Worm (Caenorhabditis elegans) whole organism, young adult: ENCODE results near the gene sri-78.

Source experiments
- C06A6.2 ChIP-seq: fragments of 200-800 bp; sonication (Bioruptor generic); conservative IDR thresholded peaks from 2 replicates; pipeline ENCODE4 v1.3.6; 2022; ENCODE audit warnings: missing genetic modification characterization, missing compliant biosample characterization
- F37B4.10 ChIP-seq: fragments of 200-800 bp; sonication (Bioruptor generic); IDR thresholded peaks from 2 replicates; pipeline ENCODE4 v1.3.6; 2022; ENCODE audit warnings: missing genetic modification characterization, missing compliant biosample characterization
- ama-1 ChIP-seq, 3 experiments: fragments of 150-350 bp in 1 of 3; sonication (generic microtip) in 2 of 3; optimal IDR thresholded peaks; 2 replicates each; lab custom pipeline; 2014 to 2018; ENCODE audit warnings: missing biosample characterization in 2 of 3, missing genetic modification characterization in 2 of 3, missing genetic modification reagents in 2 of 3
- ceh-79 ChIP-seq: sonication (generic microtip); optimal IDR thresholded peaks from 2 replicates; lab custom pipeline; 2017; ENCODE audit warnings: mild to moderate bottlenecking, missing genetic modification characterization, missing compliant biosample characterization
- nhr-90 ChIP-seq: sonication (generic microtip); optimal IDR thresholded peaks from 2 replicates; lab custom pipeline; 2016; ENCODE audit warnings: missing genotype, mild to moderate bottlenecking, missing genetic modification characterization, missing compliant biosample characterization
- rpc-1 ChIP-seq, 2 experiments: fragments of 150-350 bp in 1 of 2; sonication (generic microtip) in 1 of 2; optimal IDR thresholded peaks; 2 replicates each; lab custom pipeline; 2014 to 2018; ENCODE audit warnings: missing biosample characterization in 1 of 2, missing genetic modification characterization in 1 of 2, missing genetic modification reagents in 1 of 2, missing genotype in 1 of 2
- snpc-4 ChIP-seq, 5 experiments: fragments of 150-350 bp in 1 of 5; sonication (generic microtip) in 4 of 5; optimal IDR thresholded peaks; 2 replicates each; lab custom pipeline; 2014 to 2018; ENCODE audit warnings: missing genetic modification characterization in 5 of 5, missing biosample characterization in 3 of 5, antibody characterized with exemption in 2 of 5, mild to moderate bottlenecking in 2 of 5, missing compliant biosample characterization in 2 of 5, missing genotype in 2 of 5, moderate library complexity in 2 of 5, missing genetic modification reagents in 1 of 5
- tlf-1 ChIP-seq: fragments of 200-800 bp; sonication (Bioruptor generic); optimal IDR thresholded peaks from 2 replicates; lab custom pipeline; 2018; ENCODE audit warnings: mild to moderate bottlenecking, missing genetic modification characterization, missing compliant biosample characterization
- unc-62 ChIP-seq: fragments of 150-350 bp; optimal IDR thresholded peaks from 2 replicates; lab custom pipeline; 2014; ENCODE audit warnings: missing biosample characterization, missing genetic modification reagents, missing genetic modification characterization
- ztf-18 ChIP-seq: sonication (generic microtip); optimal IDR thresholded peaks from 2 replicates; lab custom pipeline; 2016; ENCODE audit warnings: missing genotype, mild to moderate bottlenecking, missing genetic modification characterization, missing compliant biosample characterization

DNA sequence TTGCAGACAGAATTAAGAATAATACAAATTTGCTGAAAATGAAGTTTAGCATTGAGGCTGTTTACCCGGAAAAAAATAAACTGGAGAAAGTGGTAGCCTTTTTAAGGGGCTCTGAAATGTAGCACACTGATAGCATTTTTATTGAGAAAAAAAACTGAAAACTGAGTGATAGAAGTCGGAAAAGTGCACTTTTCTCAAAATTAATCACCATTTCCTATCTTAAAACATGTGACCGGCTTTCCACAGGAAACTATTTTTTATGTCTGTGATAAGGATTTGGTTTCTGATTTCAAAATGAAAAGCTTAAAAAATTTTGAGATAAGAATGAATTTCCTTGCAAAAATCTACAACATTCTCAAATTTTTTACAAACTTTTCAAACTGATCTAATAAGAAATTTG lies 35.8 kb downstream of the sri-78 start, which contains the start of gene ZC239.22:
- TF ChIP-seq snpc-4 (GFP tag; optimal IDR thresholded peaks at IDR 0.05; lab: Kevin White, UChicago), result no peak
- no peak for TF ChIP-seq snpc-4 (tag; optimal IDR thresholded peaks at IDR 0.05; lab: Kevin White, UChicago)
- no peak for TF ChIP-seq ceh-79 (tag; lab: Kevin White, UChicago)
- no peak for TF ChIP-seq rpc-1 (optimal IDR thresholded peaks at IDR 0.05; lab: Kevin White, UChicago)
- no peak for TF ChIP-seq rpc-1 (tag; optimal IDR thresholded peaks at IDR 0.05; lab: Kevin White, UChicago)
- no peak for TF ChIP-seq unc-62 (GFP tag; lab: Kevin White, UChicago)
- TF ChIP-seq nhr-90 (tag; lab: Kevin White, UChicago), result no peak
- TF ChIP-seq ama-1 (optimal IDR thresholded peaks at IDR 0.05; lab: Kevin White, UChicago), result no peak
- no peak for TF ChIP-seq ama-1 (GFP tag; optimal IDR thresholded peaks at IDR 0.05; lab: Kevin White, UChicago)
- no peak for TF ChIP-seq ztf-18 (tag; lab: Kevin White, UChicago)
- TF ChIP-seq tlf-1, result no peak
- no peak for TF ChIP-seq C06A6.2
- no peak for TF ChIP-seq F37B4.10 (GFP tag; lab: Robert Waterston, UW)
